Fruit fly (Drosophila melanogaster): Measurements from ENCODE around the gene CG32276.
A peak's percentile ranks its signal among the peaks of the same experiment; 100 is the strongest.

The CG32276 gene

DNA sequence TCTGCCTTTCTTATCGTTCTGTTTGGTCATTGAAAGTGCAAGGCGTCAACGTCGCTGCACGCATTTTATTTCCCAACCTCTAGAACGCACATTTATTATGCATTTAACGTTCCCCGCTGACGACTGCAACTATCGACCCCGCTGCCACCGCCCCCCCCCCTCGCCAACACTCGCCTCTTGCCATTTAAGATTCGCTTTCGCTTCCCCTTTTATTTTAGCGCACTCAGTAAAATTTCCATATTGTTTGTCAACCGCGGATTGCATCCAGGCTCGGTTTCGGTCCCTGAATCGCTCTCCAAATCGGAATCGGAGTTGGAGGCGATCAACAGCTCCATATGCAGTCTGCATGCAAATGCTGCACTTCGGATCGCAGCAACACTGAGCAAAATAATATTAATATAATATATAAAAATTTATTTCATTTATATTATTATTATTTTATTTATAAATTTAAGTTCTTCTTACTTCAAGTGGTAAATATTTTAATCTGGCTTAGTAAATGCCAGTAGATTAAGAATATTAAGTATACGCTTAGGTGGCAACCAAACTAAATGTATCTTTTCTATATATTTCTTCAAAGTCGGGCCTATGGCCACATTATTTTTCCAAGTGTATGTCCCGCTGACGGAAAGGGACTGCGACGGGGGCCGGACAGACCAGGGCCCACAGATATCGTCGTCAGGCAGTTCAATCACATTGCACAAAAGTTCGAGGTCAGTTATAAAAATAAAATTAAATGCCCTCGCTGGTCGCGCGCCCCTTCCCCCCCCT, 41.9 kb upstream of the CG32276 start:
- peak; percentile 79 for TF ChIP-seq rn (GFP tag; IDR thresholded peaks at IDR 0.05)
- peak; percentile 95 for TF ChIP-seq D1 (tag; optimal IDR thresholded peaks at IDR 0.05)
- TF ChIP-seq CG17806 (tag; optimal IDR thresholded peaks at IDR 0.05) = peak; percentile 97
- peak; percentile 87 for TF ChIP-seq Snoo (tag; optimal IDR thresholded peaks at IDR 0.05)
- TF ChIP-seq EcR (GFP tag; optimal IDR thresholded peaks at IDR 0.05) = peak; percentile 60
- TF ChIP-seq CG10348 (GFP tag; IDR thresholded peaks at IDR 0.05) = no peak
- TF ChIP-seq CG8301 (tag; optimal IDR thresholded peaks at IDR 0.05) = peak; percentile 84
- peak; percentile 90 for TF ChIP-seq Pif1B (GFP tag; optimal IDR thresholded peaks at IDR 0.05)
- peak; percentile 84 for TF ChIP-seq CG4496 (GFP tag; IDR thresholded peaks at IDR 0.05)
- TF ChIP-seq CG8159 (tag; optimal IDR thresholded peaks at IDR 0.05) = peak; percentile 99
- TF ChIP-seq CG12605 (GFP tag; IDR thresholded peaks at IDR 0.05) = peak; percentile 71
- TF ChIP-seq gl (tag; optimal IDR thresholded peaks at IDR 0.05) = peak; percentile 87
- peak; percentile 99 for TF ChIP-seq CG15710 (tag; optimal IDR thresholded peaks at IDR 0.05)
- peak; percentile 98 for TF ChIP-seq CG9948 (tag; optimal IDR thresholded peaks at IDR 0.05)
- peak; percentile 95 for TF ChIP-seq CG14655 (GFP tag; optimal IDR thresholded peaks at IDR 0.05)
- peak; percentile 97 for TF ChIP-seq CG13204 (GFP tag; optimal IDR thresholded peaks at IDR 0.05)
- TF ChIP-seq CG34367 (tag; optimal IDR thresholded peaks at IDR 0.05) = peak; percentile 97
- TF ChIP-seq Pif1A (GFP tag; optimal IDR thresholded peaks at IDR 0.05) = peak; percentile 91
- peak; percentile 73 for TF ChIP-seq CG32121 (GFP tag; IDR thresholded peaks at IDR 0.05)
- TF ChIP-seq Ets98B (GFP tag; IDR thresholded peaks at IDR 0.05) = peak; percentile 69
- TF ChIP-seq fd96Ca (GFP tag; IDR thresholded peaks at IDR 0.05) = peak; percentile 71; the same call in 2 of the 3 replicates

DNA sequence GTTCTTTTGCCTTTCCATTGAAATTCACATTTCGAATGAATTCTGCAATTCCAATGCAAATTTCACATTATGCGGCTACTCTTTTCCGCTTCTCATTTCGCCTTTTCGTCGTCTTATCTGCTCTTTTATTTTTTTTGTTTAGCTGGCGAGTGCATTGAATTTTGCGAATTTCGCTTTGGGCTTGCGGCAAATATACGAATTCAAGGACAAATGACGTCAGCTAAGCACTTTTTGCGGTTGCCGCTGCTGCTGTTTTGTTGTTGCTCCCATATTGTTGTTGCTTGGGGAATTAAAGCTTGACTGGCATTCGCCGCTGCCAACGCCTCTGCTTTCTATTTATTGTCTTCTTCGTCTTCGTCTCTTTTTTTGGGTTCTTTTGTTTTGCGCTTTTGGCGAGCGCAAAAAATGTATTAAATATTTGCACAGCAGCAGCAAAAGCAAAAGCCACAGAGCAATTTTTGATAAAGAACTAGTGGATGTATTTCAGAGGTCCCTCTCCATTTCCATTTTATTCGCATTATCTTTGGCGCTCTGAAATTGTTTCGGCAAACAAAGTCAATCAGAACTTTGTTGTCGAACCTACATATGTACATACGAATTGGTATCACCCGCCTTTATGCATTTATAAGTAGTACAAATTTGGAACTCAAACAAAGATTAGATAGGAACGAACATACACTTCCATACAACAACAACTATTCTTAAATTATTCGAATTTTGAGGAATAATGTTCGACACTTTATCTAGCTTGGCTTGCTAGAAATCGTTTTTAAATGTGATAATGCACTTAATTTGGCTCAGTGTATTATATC, 41.1 kb upstream of the CG32276 start:
- peak; percentile 68 for TF ChIP-seq Pif1B (GFP tag; optimal IDR thresholded peaks at IDR 0.05)
- TF ChIP-seq Snoo (tag; optimal IDR thresholded peaks at IDR 0.05) = peak; percentile 46
- TF ChIP-seq CG14655 (GFP tag; optimal IDR thresholded peaks at IDR 0.05) = no peak
- peak; percentile 83 for TF ChIP-seq CG34367 (tag; optimal IDR thresholded peaks at IDR 0.05)
- peak; percentile 60 for TF ChIP-seq CG15710 (tag; optimal IDR thresholded peaks at IDR 0.05)
- no peak for TF ChIP-seq CG10348 (GFP tag; IDR thresholded peaks at IDR 0.05)
- TF ChIP-seq D1 (tag; optimal IDR thresholded peaks at IDR 0.05) = peak; percentile 40
- no peak for TF ChIP-seq CG12605 (GFP tag; IDR thresholded peaks at IDR 0.05)
- peak; percentile 66 for TF ChIP-seq CG9948 (tag; optimal IDR thresholded peaks at IDR 0.05)
- TF ChIP-seq EcR (GFP tag; optimal IDR thresholded peaks at IDR 0.05) = peak; percentile 94
- TF ChIP-seq CG4496 (GFP tag; IDR thresholded peaks at IDR 0.05) = 0 out of 3 replicates have a peak, but pooled peaks have one; percentile 5
- no peak for TF ChIP-seq Pif1A (GFP tag; optimal IDR thresholded peaks at IDR 0.05)

DNA sequence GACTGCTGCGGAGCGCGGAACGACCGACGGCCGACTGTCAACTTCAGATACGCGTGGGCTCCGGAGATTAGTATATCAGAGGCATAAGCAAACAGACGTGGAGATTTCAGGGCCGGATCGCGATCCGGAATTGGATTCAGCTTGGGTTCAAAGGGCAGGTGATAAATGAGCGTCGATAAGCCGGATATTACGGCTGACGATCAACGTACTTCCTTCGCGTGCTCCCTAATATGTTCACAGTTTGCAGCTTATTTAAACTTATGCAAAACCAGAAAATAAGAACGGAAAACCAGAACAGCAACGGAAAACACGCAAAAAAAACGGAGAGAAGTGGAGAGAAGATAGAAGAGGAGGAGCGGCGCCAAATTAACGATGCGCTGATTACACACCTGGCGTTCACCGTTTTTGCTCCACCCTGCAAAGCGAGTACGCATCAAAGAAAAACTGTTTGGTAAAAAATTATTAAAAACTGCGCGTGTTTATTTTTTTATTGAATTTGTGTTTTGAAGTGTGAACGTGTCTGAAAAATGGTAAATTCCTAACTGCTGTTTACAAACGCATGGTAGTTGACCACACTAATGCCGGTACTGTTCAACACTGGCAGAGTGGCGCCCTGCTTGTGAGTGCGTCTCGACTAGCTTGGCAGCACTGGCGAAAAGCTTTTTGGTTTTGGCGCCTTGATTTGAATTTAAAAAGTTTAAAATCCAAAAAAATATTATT, 40.3 kb upstream of the CG32276 start, which contains the start of gene CG17746:
TSS of gene CG17746 (minus strand) at position 546 of the 720 bp plus-strand sequence.
- TF ChIP-seq EcR (GFP tag; optimal IDR thresholded peaks at IDR 0.05) = no peak
- TF ChIP-seq fd96Ca (GFP tag; IDR thresholded peaks at IDR 0.05) = no peak
- TF ChIP-seq gl (tag; optimal IDR thresholded peaks at IDR 0.05) = peak; percentile 26
- TF ChIP-seq CG8159 (tag; optimal IDR thresholded peaks at IDR 0.05) = peak; percentile 8
- no peak for TF ChIP-seq CG10348 (GFP tag; IDR thresholded peaks at IDR 0.05)
- TF ChIP-seq Snoo (tag; optimal IDR thresholded peaks at IDR 0.05) = no peak
- no peak for TF ChIP-seq CG8301 (tag; optimal IDR thresholded peaks at IDR 0.05)
- TF ChIP-seq Pif1B (GFP tag; optimal IDR thresholded peaks at IDR 0.05) = no peak
- TF ChIP-seq CG12605 (GFP tag; IDR thresholded peaks at IDR 0.05) = no peak
- TF ChIP-seq CG17806 (tag; optimal IDR thresholded peaks at IDR 0.05) = no peak
- no peak for TF ChIP-seq D1 (tag; optimal IDR thresholded peaks at IDR 0.05)
- peak; percentile 39; the same call in 1 of the 3 replicates for TF ChIP-seq CG4496 (GFP tag; IDR thresholded peaks at IDR 0.05)
- TF ChIP-seq Ets98B (GFP tag; IDR thresholded peaks at IDR 0.05) = no peak
- no peak for TF ChIP-seq rn (GFP tag; IDR thresholded peaks at IDR 0.05)
- no peak for TF ChIP-seq CG13204 (GFP tag; optimal IDR thresholded peaks at IDR 0.05)

DNA sequence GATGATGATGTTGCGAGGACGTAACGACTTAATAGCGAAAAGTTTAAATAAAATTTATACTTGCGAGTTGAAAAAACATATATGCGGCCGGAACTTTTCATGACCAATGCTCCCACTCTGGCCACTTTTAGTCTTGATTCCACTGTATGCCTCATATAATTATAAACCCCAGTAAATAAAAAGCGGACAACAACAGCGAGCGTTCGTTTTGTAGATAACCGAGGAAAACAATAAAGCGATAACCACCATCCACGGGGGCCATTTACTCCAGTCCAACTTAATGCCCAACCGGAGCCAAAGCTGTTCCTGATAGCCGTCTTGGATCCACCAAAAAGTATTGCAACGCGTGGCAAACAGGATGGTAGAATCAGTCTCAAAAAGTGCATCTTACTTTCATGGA, 37.5 kb upstream of the CG32276 start:
- TF ChIP-seq CG12605 (GFP tag; IDR thresholded peaks at IDR 0.05) = no peak
- no peak for TF ChIP-seq Ets98B (GFP tag; IDR thresholded peaks at IDR 0.05)
- no peak for TF ChIP-seq CG15710 (tag; optimal IDR thresholded peaks at IDR 0.05)
- no peak for TF ChIP-seq CG8301 (tag; optimal IDR thresholded peaks at IDR 0.05)
- TF ChIP-seq CG32121 (GFP tag; IDR thresholded peaks at IDR 0.05) = no peak
- no peak for TF ChIP-seq CG9948 (tag; optimal IDR thresholded peaks at IDR 0.05)
- peak; percentile 45 for TF ChIP-seq EcR (GFP tag; optimal IDR thresholded peaks at IDR 0.05)

DNA sequence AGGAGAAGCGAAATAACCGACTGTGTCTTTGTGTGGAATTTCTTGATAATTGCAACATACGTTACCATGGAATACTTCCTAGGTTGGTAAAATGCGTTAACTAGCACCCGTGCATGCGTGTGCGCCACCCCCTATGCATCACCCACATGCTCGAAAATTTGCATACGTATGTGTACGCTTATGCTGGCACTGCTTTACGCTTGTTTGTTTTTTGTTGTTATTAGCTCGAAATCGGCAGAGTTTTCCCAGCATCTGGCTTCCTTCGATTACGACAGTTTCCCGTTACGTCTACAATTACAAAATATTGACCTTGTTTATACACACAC, 27.6 kb upstream of the CG32276 start:
- 0 out of 2 replicates have a peak, but pooled peaks have one; percentile 0 for TF ChIP-seq CG32121 (GFP tag; IDR thresholded peaks at IDR 0.05)
- no peak for TF ChIP-seq CG4496 (GFP tag; IDR thresholded peaks at IDR 0.05)
- TF ChIP-seq Ets98B (GFP tag; IDR thresholded peaks at IDR 0.05) = peak; percentile 4; the same call in 1 of the 2 replicates

Data from whole organism, pupa.